Fruit fly (Drosophila melanogaster) whole organism, wandering third instar larva: ENCODE data around the gene Mst36Fa.

Experiments
- Abd-B ChIP-seq: fragments of >200 bp; optimal IDR thresholded peaks from 2 replicates; lab custom pipeline; 2017; ENCODE audit warnings: missing biosample characterization, missing genetic modification characterization
- CG32264 ChIP-seq: fragments of 200-800 bp; sonication (Bioruptor generic); optimal IDR thresholded peaks from 2 replicates; lab custom pipeline; 2016; ENCODE audit warnings: missing biosample characterization, missing genetic modification characterization
- CG9705 ChIP-seq: fragments of 200-800 bp; sonication (Bioruptor generic); optimal IDR thresholded peaks from 2 replicates; lab custom pipeline; 2018; ENCODE audit warnings: missing biosample characterization, mild to moderate bottlenecking, missing genetic modification characterization
- CrebA ChIP-seq: fragments of 200-800 bp; sonication (Bioruptor generic); optimal IDR thresholded peaks from 2 replicates; lab custom pipeline; 2016; ENCODE audit warnings: missing biosample characterization, mild to moderate bottlenecking, missing genetic modification characterization, borderline replicate concordance
- Dfd ChIP-seq: fragments of >200 bp; optimal IDR thresholded peaks from 2 replicates; lab custom pipeline; 2017; ENCODE audit warnings: missing biosample characterization, missing genetic modification characterization
- Dif ChIP-seq: fragments of 200-275, 200-300 bp; sonication (Bioruptor generic); optimal IDR thresholded peaks from 2 replicates; lab custom pipeline; 2018; ENCODE audit warnings: missing biosample characterization, missing genetic modification characterization; ENCODE audit not compliant: partially characterized antibody
- GATAd ChIP-seq: sonication (Bioruptor generic); optimal IDR thresholded peaks from 2 replicates; lab custom pipeline; 2016; ENCODE audit warnings: missing biosample characterization, missing genetic modification characterization
- HLH106 ChIP-seq: fragments of 200-800 bp; optimal IDR thresholded peaks from 3 replicates; lab custom pipeline; 2019; ENCODE audit warnings: missing biosample characterization, mild to moderate bottlenecking, missing genetic modification characterization, moderate library complexity
- Hnf4 ChIP-seq: fragments of 200-800 bp; sonication (Bioruptor generic); optimal IDR thresholded peaks from 2 replicates; lab custom pipeline; 2016; ENCODE audit warnings: missing biosample characterization, mild to moderate bottlenecking, missing genetic modification characterization
- Hr78 ChIP-seq: fragments of >200 bp; optimal IDR thresholded peaks from 2 replicates; lab custom pipeline; 2017; ENCODE audit warnings: missing biosample characterization, missing genetic modification characterization
- Hr83 ChIP-seq: fragments of 200-300 bp; sonication (Bioruptor generic); optimal IDR thresholded peaks from 2 replicates; lab custom pipeline; 2016; ENCODE audit warnings: missing biosample characterization, mild to moderate bottlenecking, missing genetic modification characterization, moderate library complexity; ENCODE audit not compliant: poor library complexity, severe bottlenecking
- Jra ChIP-seq: sonication (Bioruptor generic); optimal IDR thresholded peaks from 2 replicates; lab custom pipeline; 2016; ENCODE audit warnings: missing biosample characterization, missing genetic modification characterization
- N ChIP-seq: fragments of >200 bp; optimal IDR thresholded peaks from 2 replicates; lab custom pipeline; 2018; ENCODE audit warnings: missing biosample characterization, missing external identifiers, missing genetic modification characterization
- OdsH ChIP-seq: fragments of 200-800 bp; sonication (Bioruptor generic); optimal IDR thresholded peaks from 2 replicates; lab custom pipeline; 2016; ENCODE audit warnings: missing biosample characterization, mild to moderate bottlenecking, missing genetic modification characterization
- Rel ChIP-seq, 2 experiments: fragments of 200-800 bp; sonication (Bioruptor generic) in 1 of 2; optimal IDR thresholded peaks; 2 replicates in 1 of 2; 3 replicates in 1 of 2; lab custom pipeline; 2016 to 2019; ENCODE audit warnings: mild to moderate bottlenecking in 2 of 2, missing biosample characterization in 2 of 2, missing genetic modification characterization in 2 of 2, moderate library complexity in 1 of 2
- Sp1 ChIP-seq: fragments of 200-800 bp; sonication (Bioruptor generic); optimal IDR thresholded peaks from 3 replicates; lab custom pipeline; 2019; ENCODE audit warnings: missing biosample characterization, mild to moderate bottlenecking, missing genetic modification characterization, moderate library complexity
- Vsx2 ChIP-seq: fragments of 200-300, 225-300 bp; sonication (Bioruptor generic); optimal IDR thresholded peaks from 2 replicates; lab custom pipeline; 2018; ENCODE audit warnings: missing biosample characterization, missing genetic modification characterization; ENCODE audit not compliant: partially characterized antibody
- br ChIP-seq: fragments of 200-800 bp; sonication (Bioruptor generic); optimal IDR thresholded peaks from 2 replicates; lab custom pipeline; 2016; ENCODE audit warnings: missing biosample characterization, missing genetic modification characterization
- brk ChIP-seq: fragments of 200-800 bp; sonication (Bioruptor generic); optimal IDR thresholded peaks from 2 replicates; lab custom pipeline; 2016; ENCODE audit warnings: missing biosample characterization, mild to moderate bottlenecking, missing genetic modification characterization
- dl ChIP-seq, 2 experiments: fragments of 175-275, 200-275 bp in 1 of 2; fragments of 200-275 bp in 1 of 2; sonication (Bioruptor generic); optimal IDR thresholded peaks; lab custom pipeline; 2018; ENCODE audit warnings: mild to moderate bottlenecking in 2 of 2, missing biosample characterization in 2 of 2, missing genetic modification characterization in 2 of 2, moderate library complexity in 2 of 2; ENCODE audit not compliant: partially characterized antibody in 2 of 2, insufficient read depth in 1 of 2
- dmrt93B ChIP-seq: fragments of 200-800 bp; sonication (Bioruptor generic); optimal IDR thresholded peaks from 2 replicates; lab custom pipeline; 2018; ENCODE audit warnings: missing biosample characterization, mild to moderate bottlenecking, missing genetic modification characterization
- dsf ChIP-seq: sonication (Bioruptor generic); optimal IDR thresholded peaks from 2 replicates; lab custom pipeline; 2016; ENCODE audit warnings: missing biosample characterization, missing genetic modification characterization, borderline replicate concordance
- ey ChIP-seq: fragments of 200-800 bp; sonication (Bioruptor generic); optimal IDR thresholded peaks from 2 replicates; lab custom pipeline; 2016; ENCODE audit warnings: missing biosample characterization, missing genetic modification characterization
- foxo ChIP-seq, 2 experiments: fragments of 200-800 bp; sonication (Bioruptor generic); optimal IDR thresholded peaks; 2 replicates in 1 of 2; 3 replicates in 1 of 2; lab custom pipeline; 2016 to 2017; ENCODE audit warnings: missing biosample characterization in 2 of 2, missing genetic modification characterization in 2 of 2
- fru ChIP-seq: fragments of 200-800 bp; sonication (Bioruptor generic); optimal IDR thresholded peaks from 3 replicates; lab custom pipeline; 2016; ENCODE audit warnings: missing biosample characterization, mild to moderate bottlenecking, missing genetic modification characterization
- h ChIP-seq: fragments of 200-800 bp; sonication (Bioruptor generic); optimal IDR thresholded peaks from 3 replicates; lab custom pipeline; 2016; ENCODE audit warnings: missing biosample characterization, mild to moderate bottlenecking, missing genetic modification characterization
- lola ChIP-seq: fragments of >200 bp; optimal IDR thresholded peaks from 2 replicates; lab custom pipeline; 2017; ENCODE audit warnings: missing biosample characterization, missing genetic modification characterization
- pan ChIP-seq: fragments of >200 bp; optimal IDR thresholded peaks from 2 replicates; lab custom pipeline; 2017
- psq ChIP-seq: fragments of 200-800 bp; sonication (Bioruptor generic); optimal IDR thresholded peaks from 3 replicates; lab custom pipeline; 2017; ENCODE audit warnings: missing biosample characterization, mild to moderate bottlenecking, missing genetic modification characterization, moderate library complexity
- rgr ChIP-seq: fragments of 200-800 bp; sonication (Bioruptor generic); optimal IDR thresholded peaks from 3 replicates; lab custom pipeline; 2016; ENCODE audit warnings: missing biosample characterization, mild to moderate bottlenecking, missing genetic modification characterization
- sage ChIP-seq: fragments of 200-800 bp; sonication (Bioruptor generic); optimal IDR thresholded peaks from 2 replicates; lab custom pipeline; 2016; ENCODE audit warnings: missing biosample characterization, mild to moderate bottlenecking, missing genetic modification characterization
- sv ChIP-seq: fragments of 200-800 bp; sonication (Bioruptor generic); optimal IDR thresholded peaks from 3 replicates; lab custom pipeline; 2016; ENCODE audit warnings: missing biosample characterization, missing genetic modification characterization
- tai ChIP-seq: sonication (Bioruptor generic); optimal IDR thresholded peaks from 2 replicates; lab custom pipeline; 2016; ENCODE audit warnings: missing biosample characterization, missing genetic modification characterization
- usp ChIP-seq: fragments of >200 bp; optimal IDR thresholded peaks from 2 replicates; lab custom pipeline; 2017; ENCODE audit warnings: missing biosample characterization, missing genetic modification characterization
- woc ChIP-seq: sonication (Bioruptor generic); optimal IDR thresholded peaks from 2 replicates; lab custom pipeline; 2016; ENCODE audit warnings: missing biosample characterization, mild to moderate bottlenecking, missing genetic modification characterization

Gene Mst36Fa

DNA sequence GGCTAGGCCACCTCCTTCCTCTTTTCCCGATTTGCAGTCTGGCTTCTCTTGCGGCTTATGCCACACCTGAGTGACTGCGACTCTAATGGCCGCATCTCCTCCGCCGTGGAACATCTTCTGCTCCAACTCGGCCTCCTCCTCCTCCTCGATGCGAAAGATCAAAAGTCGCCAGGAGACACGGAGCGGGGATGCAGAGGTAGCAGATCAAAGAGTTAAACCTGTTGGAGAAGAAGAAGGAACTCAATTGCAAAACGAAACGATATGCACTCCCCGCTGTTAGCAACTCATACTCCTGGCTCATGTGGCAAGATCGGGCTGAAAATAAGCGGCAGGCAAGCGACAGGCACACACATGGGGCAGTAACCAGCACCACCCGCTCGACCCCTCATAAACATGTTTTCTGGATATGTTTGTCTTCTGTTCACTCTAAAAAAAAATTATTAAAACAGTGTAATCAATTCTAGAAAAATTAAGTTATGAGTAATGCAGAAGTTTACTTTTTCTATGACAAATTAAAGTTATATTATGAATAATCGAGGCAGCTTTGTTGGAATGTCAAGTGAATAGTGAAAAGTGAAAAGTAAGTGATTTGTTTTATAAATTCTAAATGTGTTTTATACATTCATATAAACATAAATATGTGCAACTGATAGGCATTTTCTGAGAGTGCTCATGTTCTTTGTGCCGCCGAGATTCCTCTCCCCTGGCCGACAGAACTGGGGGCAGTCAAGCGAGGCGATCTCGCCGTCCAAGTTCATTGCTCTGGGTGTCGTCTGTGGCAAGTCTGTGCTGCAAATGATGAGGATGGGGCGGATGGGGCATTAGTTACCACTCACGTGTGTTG lies 11.9 kb downstream of the Mst36Fa start (continued):
- TF ChIP-seq N (GFP tag; lab: Kevin White, UChicago) (no peak), Abd-B (GFP tag; lab: Kevin White, UChicago) (no peak)

dm6 chr2L:18663395-18663794 lies 13.4 kb downstream of the Mst36Fa start:
- TF ChIP-seq OdsH (GFP tag; lab: Kevin White, UChicago) (peak; percentile 32), ey (peak; percentile 5), h (GFP tag; lab: Kevin White, UChicago) (peak; percentile 19), foxo (GFP tag; optimal IDR thresholded peaks at IDR 0.05; lab: Kevin White, UChicago) (peak in 1 of 2 experiments; percentile 28), rgr (GFP tag; lab: Kevin White, UChicago) (peak; percentile 2), CG32264 (GFP tag; lab: Kevin White, UChicago) (no peak), fru (GFP tag; lab: Kevin White, UChicago) (peak; percentile 6), GATAd (GFP tag; lab: Kevin White, UChicago) (no peak)

DNA sequence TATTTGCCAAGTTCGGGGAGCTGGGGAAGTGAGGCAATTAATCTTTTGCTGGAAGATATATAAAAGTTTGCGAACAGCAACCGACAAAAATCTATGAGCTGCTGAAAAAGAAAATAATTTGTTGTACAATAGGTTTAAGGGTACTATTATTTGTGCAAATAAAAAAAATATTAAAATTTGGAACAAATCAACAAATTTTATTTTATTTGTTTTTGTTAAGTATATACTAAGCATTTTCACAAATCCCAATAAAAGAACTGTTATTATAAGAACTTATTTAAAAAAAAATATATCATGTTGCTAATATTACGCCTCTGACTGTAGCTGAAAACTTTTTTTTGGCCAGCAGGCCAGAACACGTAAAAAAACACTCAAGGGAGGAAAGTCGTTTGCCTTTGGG lies 18.7 kb downstream of the Mst36Fa start:
- TF ChIP-seq CG32264 (GFP tag; lab: Kevin White, UChicago) (no peak), rgr (GFP tag; lab: Kevin White, UChicago) (no peak), Hnf4 (GFP tag; lab: Kevin White, UChicago) (no peak), lola (GFP tag; lab: Kevin White, UChicago) (no peak), Rel (GFP tag; optimal IDR thresholded peaks at IDR 0.05; lab: Kevin White, UChicago) (no peak), Rel (tag; optimal IDR thresholded peaks at IDR 0.05; lab: Kevin White, UChicago) (no peak), pan (no peak), br (GFP tag; lab: Kevin White, UChicago) (no peak), Dfd (GFP tag; lab: Kevin White, UChicago) (no peak), Vsx2 (no peak), brk (GFP tag; lab: Kevin White, UChicago) (no peak), h (GFP tag; lab: Kevin White, UChicago) (no peak), HLH106 (tag; lab: Kevin White, UChicago) (peak; percentile 8), Dif (GFP tag; lab: Kevin White, UChicago) (no peak), Abd-B (GFP tag; lab: Kevin White, UChicago) (no peak), CG9705 (GFP tag; lab: Kevin White, UChicago) (no peak), Jra (GFP tag; lab: Kevin White, UChicago) (no peak), foxo (GFP tag; optimal IDR thresholded peaks at IDR 0.05; lab: Kevin White, UChicago) (peak in 1 of 2 experiments; percentile 18)

DNA sequence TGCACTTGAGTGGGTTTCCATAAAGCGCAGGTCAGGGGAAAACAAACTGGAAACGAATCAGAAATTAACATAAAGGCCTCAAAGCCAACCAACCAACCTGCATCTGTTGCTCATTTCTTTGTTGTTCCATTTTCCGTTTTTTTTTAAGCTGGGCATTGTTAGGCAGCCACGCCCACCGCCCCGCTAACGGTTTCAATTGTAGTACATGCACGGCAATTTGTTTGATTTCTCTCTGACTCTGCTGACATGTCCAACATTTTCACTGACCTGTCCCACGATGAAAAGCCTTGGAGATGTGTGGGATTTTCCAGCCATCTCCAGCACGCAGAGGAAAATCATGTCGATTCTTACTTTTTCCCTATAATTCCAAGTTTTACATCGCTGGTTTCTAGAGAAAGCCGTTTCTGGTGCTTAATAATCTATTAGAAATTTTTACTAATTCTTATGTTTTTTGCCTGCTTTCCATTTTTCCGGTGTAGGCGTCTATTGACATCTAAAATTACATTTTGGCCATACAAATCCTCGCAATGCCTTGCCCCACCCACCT lies 20.0 kb downstream of the Mst36Fa start:
- TF ChIP-seq h (GFP tag; lab: Kevin White, UChicago) (no peak), brk (GFP tag; lab: Kevin White, UChicago) (no peak), rgr (GFP tag; lab: Kevin White, UChicago) (no peak), lola (GFP tag; lab: Kevin White, UChicago) (no peak), Hr83 (GFP tag; lab: Kevin White, UChicago) (no peak)

dm6 chr2L:18653328-18653675 lies 23.5 kb downstream of the Mst36Fa start:
- TF ChIP-seq ey: peak; percentile 92
- TF ChIP-seq usp (GFP tag; lab: Kevin White, UChicago): no peak
- TF ChIP-seq brk (GFP tag; lab: Kevin White, UChicago): peak; percentile 94
- peak; percentile 86 for TF ChIP-seq psq (GFP tag; lab: Kevin White, UChicago)
- TF ChIP-seq dmrt93B (GFP tag; lab: Kevin White, UChicago): peak; percentile 80
- peak; percentile 86 for TF ChIP-seq Hnf4 (GFP tag; lab: Kevin White, UChicago)
- peak; percentile 94 for TF ChIP-seq sage (GFP tag; lab: Kevin White, UChicago)
- TF ChIP-seq CrebA: no peak
- TF ChIP-seq HLH106 (tag; lab: Kevin White, UChicago): peak; percentile 90
- TF ChIP-seq Hr83 (GFP tag; lab: Kevin White, UChicago): peak; percentile 44
- TF ChIP-seq GATAd (GFP tag; lab: Kevin White, UChicago): no peak
- no peak for TF ChIP-seq lola (GFP tag; lab: Kevin White, UChicago)
- peak; percentile 91 for TF ChIP-seq OdsH (GFP tag; lab: Kevin White, UChicago)
- TF ChIP-seq dl (GFP tag; optimal IDR thresholded peaks at IDR 0.05; lab: Kevin White, UChicago; ENCODE audit: insufficient read depth in 1 of 2, partially characterized antibody in 2 of 2): no peak
- TF ChIP-seq br (GFP tag; lab: Kevin White, UChicago): peak; percentile 89
- peak; percentile 38 for TF ChIP-seq dsf
- no peak for TF ChIP-seq N (GFP tag; lab: Kevin White, UChicago)
- TF ChIP-seq Jra (GFP tag; lab: Kevin White, UChicago): peak; percentile 69
- TF ChIP-seq woc: peak; percentile 95
- peak; percentile 17 for TF ChIP-seq CG9705 (GFP tag; lab: Kevin White, UChicago)
- TF ChIP-seq tai (GFP tag; lab: Kevin White, UChicago): peak; percentile 71
- TF ChIP-seq fru (GFP tag; lab: Kevin White, UChicago): peak; percentile 93
- peak; percentile 80 for TF ChIP-seq Sp1 (GFP tag; lab: Kevin White, UChicago)
- no peak for TF ChIP-seq Dif (GFP tag; lab: Kevin White, UChicago)
- peak; percentile 55 to 87 for TF ChIP-seq foxo (GFP tag; optimal IDR thresholded peaks at IDR 0.05; lab: Kevin White, UChicago)
- TF ChIP-seq Hr78 (GFP tag; lab: Kevin White, UChicago): no peak
- TF ChIP-seq Vsx2: no peak
- peak; percentile 41 for TF ChIP-seq sv (GFP tag; lab: Kevin White, UChicago)
